Fruit fly (Drosophila melanogaster) S2 (cell line): ENCODE measurements around the gene Lsp2.

Experiments
- CG8478 ChIP-seq: fragments of >200 bp; optimal IDR thresholded peaks from 2 replicates; lab custom pipeline; 2018
- CTCF ChIP-seq, 2 experiments: fragments of >200 bp; optimal IDR thresholded peaks; 2 replicates each; lab custom pipeline; 2018

Lsp2 gene

DNA sequence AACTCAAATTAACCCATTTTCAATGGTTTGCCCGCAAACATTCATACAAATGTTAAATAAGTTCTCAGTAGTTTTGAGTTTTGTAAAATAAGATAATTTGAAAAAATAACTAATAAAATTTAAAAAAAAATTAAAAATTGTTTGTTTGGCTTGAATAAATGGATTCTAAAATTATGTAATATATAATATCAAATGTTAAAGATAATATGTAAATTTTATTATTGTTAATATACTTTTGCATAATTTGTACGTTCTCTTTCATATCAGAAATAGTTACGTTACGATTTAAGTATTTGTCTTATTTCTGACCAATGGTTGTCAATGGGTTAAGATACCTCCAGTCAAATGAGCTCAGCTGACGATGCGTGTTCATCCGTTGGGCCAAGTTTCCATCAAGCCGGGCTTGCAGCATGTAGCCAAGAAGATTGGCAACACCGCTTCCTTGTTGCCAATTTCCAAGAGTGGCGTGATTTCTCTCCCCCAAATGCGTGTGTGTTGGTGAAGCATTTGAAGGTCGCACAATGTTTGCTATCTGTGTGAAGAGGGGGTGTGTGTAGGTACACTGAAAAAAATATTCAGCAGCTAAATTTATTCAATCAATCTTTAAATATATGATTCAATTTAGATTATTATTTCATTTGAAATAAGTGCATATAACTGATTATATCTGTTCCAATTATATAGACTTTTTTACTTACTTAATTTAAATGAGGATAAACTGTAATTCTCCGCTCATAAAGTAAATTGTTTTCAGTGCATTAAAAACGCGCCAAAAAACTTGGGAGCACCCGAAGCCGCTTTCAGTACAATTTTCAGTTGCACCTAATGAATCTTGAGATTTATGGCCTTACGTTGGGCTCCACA lies 32.2 kb upstream of the Lsp2 start:
- no peak for TF ChIP-seq CG8478
- no peak for TF ChIP-seq CTCF (optimal IDR thresholded peaks at IDR 0.05; lab: Kevin White, UChicago)

DNA sequence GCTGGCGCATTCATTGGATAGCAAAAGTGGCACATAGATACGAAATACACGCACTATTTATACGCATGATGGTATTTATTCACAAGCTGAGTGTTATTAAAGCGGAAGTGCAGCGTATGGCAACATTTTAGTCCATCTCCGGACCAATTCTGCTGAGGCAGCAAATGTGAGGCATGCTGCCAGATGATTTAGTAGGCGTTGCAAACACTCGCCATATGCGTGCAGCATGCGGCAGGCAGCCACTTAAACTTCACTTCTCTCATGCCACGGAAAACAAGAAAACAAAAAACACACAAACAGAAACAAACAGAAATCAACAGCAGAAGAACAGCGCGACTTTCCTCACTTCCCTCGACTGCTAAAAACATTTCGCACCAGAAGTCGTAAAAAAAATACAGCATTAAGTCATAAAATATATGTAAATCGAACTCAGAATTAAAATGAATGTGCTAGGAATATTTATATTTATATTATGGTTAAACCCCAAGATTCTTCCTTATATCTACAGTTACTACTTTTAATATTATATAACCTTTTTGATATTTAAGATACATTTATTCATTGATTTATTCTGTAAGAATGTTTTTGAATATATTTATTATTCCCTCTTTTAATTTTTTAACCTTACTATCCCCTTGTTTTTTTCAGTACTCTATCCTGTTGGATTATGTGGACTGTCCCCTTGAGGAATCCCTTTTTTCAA lies 29.7 kb upstream of the Lsp2 start:
- TF ChIP-seq CG8478 (no peak), CTCF (optimal IDR thresholded peaks at IDR 0.05; lab: Kevin White, UChicago) (no peak)

DNA sequence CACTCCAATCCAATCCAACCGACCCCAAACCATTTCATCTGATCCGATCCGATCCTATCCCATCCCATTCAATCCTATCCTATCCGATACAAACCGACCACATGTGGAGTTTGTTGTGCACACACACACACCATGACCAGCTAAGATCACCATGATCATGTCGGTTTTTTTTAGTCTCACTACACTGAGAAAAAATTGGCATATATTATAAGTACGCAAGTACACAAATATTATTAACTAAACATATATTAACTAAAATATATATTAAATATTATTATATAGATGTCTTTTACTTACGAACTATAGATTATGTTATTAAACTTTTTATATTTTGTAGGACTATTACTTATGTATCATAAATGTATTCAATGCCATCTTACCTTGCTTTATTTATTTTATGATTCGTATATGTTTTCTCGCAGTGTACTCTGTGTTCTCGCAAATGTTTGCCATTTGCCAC lies 27.2 kb upstream of the Lsp2 start:
- TF ChIP-seq CTCF (optimal IDR thresholded peaks at IDR 0.05; lab: Kevin White, UChicago), result no peak
- TF ChIP-seq CG8478, result no peak

DNA sequence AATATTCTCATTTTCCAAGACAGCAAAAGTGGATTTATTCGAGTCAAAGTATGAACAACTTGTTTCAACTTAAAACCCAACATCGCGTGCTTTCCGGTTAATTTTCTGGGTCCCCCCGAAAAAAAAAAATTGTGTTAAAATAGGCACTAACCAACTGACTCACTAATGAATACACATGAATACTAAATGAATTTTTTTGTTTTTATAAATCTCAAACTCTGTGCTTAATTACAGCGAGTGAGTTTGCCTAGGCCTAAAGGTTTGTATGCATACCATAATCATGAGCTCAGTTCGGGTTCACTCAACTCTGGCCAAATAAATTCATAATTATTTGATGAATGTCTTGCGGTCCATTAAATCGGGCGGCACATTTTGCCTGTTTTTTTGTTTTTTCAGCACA lies 21.8 kb upstream of the Lsp2 start:
- TF ChIP-seq CTCF (optimal IDR thresholded peaks at IDR 0.05; lab: Kevin White, UChicago) (no peak), CG8478 (no peak)

DNA sequence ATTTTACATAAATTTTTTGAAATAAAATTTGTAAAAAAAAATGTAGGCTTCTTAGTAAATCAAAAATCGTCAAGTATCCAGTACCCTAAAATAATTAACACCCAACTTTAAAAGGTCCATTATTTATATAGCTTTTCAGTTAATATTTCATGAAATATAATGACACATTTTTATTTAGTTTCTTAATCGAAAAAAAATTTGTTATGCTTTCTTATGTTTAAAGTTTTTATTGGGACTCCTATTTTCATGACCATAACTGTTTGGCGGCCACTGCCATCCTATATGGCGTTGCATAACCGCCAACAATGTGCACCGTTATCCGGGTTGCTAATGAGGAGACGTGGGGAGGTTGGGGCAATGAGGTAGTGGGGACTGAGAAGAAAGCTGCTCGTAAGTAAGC lies 20.7 kb upstream of the Lsp2 start:
- TF ChIP-seq CG8478, result no peak
- TF ChIP-seq CTCF (optimal IDR thresholded peaks at IDR 0.05; lab: Kevin White, UChicago), result no peak

DNA sequence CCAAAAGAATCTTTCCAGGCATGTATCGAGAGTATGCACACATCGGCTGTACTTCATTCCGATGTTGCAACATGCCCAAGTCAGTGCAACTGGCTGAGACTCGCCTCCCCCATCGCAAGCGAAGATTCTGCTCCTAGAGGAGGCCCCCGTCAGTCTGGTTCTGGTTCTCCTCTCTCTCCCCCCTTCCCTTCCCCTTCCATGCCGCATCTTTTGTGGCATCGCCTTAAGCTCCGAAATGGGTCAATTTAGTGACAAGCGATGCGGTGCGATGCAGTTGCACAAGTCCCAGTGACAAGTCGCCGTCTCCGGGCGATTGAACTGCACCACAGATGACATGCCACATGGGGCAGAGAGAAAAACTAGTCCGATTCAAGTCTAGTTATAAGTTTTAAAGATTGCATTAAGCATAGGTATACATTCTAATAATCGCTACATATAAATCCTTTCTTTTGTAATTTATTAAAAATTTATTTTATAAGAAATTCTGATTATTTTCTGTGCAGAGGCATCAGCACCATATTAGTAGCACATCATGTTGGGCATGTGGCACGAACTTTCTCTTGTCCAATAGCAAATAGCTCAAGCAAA lies 20.1 kb upstream of the Lsp2 start:
- TF ChIP-seq CTCF (optimal IDR thresholded peaks at IDR 0.05; lab: Kevin White, UChicago) (no peak), CG8478 (no peak)

DNA sequence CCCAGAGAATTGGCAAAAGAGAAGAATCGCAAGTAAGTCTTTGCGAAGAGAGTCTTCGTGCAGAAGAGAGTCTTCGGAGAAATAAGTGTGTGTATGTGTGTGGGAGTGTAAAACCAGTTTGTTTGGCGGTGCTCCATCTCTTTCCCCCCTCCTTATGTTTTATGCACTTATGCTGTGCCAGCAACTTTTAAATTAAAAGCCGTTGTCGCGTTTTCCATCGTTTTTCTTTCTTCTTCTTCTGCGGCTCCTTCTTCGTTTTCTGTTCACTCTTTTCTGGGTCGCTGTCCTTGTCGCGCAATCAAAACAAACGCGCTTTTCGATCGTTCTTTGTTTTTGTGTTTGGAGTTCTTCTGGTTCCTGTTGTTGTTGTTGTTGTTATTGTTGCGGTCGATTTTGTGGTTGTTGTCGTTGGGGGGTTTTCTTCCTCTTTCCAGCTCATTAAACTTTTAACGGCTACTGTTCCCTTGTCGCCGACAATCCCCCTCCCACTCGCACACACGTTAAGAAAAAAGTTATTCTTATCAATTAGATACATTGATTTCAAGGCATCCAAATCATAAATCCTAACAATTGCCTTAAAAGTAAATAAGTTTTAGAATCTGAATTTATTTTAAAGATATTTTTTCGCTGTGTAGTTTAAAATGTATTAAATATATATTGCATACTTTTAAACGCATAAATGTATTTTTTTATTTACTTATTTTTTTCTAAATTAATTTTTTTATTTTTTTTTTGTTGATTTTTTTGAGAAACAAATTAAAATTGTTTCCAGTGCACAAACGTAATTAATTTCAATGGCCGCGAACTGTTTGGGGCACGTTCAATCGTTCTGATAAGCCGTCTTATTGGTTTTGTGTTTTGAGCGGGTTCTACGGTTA lies 17.9 kb upstream of the Lsp2 start:
- TF ChIP-seq CTCF (optimal IDR thresholded peaks at IDR 0.05; lab: Kevin White, UChicago) (no peak), CG8478 (no peak)

DNA sequence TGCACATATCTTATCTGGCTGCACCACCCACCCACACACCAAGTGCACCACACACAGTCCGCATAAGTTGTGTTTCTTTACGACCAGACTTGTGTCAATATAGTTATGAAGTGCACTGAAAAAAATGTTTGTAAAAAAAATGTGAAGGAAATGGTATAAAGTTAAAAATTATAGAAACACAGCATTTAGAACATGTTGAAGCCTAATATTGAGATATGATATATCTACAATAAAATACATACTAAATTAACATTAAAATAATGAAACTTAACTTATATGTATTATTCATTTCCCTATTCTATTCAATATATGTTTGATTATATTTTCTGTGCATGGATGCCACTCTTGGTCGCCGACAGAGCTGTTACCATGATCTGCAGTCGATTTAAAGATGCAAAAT lies 16.2 kb upstream of the Lsp2 start:
- no peak for TF ChIP-seq CTCF (optimal IDR thresholded peaks at IDR 0.05; lab: Kevin White, UChicago)

DNA sequence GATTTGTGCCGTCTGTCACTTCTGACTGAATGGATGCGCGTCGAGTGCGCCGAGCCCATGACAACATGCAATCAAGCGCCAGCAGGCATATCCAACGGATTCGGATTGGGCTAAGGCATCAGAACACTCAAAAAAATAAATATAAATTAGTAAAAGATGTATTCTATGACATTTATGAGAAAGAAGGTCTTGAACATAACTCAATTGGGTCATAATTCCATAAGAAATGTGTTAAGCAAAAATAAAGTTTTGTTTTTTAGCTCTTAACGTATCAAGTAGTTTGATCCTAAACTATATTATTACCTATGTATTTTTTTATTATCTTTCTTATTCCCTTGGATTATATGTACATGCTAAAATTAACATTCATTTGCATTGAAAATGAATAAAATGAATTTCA lies 15.6 kb upstream of the Lsp2 start:
- TF ChIP-seq CG8478, result no peak
- TF ChIP-seq CTCF (optimal IDR thresholded peaks at IDR 0.05; lab: Kevin White, UChicago), result no peak

DNA sequence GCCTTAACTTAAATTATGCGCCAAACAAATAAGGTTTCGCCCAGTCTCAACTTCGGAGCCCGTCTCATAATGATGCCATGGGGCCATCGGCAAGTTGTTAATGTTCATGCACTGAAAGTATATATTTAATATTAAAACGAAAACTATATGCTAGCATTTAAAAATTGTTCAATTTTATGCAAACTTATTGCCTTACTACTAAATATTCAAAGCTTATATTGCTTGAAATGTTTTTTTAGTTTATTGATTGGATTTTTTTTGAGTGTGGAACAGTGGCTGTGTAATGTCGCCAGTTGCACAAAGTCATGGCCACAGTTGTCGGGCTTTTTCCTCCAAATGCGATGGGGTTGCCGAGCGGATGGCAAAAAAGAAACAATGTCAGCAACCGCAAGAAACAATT lies 15.0 kb upstream of the Lsp2 start:
- TF ChIP-seq CG8478 (no peak), CTCF (optimal IDR thresholded peaks at IDR 0.05; lab: Kevin White, UChicago) (no peak)

DNA sequence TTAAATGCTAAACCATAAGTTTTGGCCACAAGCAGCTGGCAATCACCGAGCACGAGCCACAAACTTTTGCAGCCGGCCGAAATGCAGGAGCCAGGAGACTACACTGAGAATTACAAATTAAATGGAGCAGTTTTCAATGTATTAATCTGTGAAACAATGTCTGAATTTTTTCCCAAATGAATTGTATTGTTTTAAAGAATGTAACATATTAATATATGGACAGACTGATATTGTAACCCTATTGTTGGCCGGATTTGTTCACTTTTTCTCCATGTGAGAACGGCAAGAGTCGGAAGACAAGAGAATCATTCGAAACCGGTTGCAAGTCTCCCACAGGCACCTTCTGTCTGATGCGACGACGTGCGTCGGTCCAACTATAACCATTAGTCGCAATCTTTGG lies 14.1 kb upstream of the Lsp2 start:
- TF ChIP-seq CTCF (optimal IDR thresholded peaks at IDR 0.05; lab: Kevin White, UChicago) (no peak), CG8478 (no peak)

DNA sequence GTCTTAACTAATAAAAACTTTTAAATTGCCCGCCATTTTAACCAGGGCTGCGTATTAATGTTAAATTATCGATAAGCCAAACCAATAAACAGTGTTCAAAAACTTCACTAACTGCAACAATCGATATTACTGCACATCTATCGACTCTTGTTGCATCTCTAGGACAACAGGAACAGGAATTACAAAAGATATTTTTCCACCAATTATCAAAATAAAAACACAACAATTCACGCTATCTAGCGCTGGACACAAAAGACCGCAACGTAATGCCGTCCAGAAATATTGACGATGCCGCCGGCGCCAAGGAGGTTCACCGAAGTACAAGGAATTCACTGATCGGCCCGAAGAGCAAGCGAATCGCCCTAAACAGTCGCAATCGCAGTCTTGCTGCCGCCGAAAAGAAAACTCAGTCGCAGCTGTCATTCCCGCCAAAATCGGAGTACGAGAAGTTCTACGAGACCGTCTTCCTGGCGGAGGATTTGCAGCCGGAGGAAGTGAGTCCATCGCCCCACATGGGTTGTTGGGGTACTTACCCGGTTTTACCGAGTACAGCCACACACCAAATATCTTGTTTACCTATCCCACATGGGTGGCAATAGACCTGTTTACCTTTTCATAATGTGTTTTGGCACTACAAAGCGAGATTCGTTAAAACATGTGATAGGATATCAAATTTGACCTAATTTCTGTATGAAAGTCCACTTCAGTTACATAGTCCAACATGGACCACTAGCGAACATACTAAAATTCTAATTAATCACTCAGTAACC lies 13.0 kb upstream of the Lsp2 start, which contains the start of gene vers:
TSS of gene vers (plus strand) at position 136 of the 770 bp plus-strand sequence.
- no peak for TF ChIP-seq CG8478
- no peak for TF ChIP-seq CTCF (optimal IDR thresholded peaks at IDR 0.05; lab: Kevin White, UChicago)

DNA sequence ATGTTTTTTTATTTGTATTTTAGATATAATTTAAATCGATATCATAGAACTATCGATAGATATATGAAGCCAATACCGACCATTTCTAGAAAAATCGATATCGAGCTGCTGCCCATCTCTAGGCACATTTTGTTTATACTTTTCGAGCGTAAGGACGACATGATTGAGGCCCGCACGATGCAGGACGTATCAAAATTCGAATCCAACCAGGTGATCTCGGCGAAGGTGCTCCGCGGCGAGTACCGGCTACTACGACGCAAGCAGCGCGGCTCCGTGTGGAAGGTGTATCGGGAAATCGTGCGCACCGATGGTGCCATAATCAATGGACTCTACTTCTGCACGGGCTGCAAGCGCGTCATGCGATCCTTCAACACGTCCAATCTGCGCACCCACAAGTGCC lies 11.0 kb upstream of the Lsp2 start, which contains the start of gene ssp:
TSS of gene ssp (plus strand) at position 102 of the 400 bp plus-strand sequence.
- no peak for TF ChIP-seq CTCF (optimal IDR thresholded peaks at IDR 0.05; lab: Kevin White, UChicago)
- TF ChIP-seq CG8478, result no peak

DNA sequence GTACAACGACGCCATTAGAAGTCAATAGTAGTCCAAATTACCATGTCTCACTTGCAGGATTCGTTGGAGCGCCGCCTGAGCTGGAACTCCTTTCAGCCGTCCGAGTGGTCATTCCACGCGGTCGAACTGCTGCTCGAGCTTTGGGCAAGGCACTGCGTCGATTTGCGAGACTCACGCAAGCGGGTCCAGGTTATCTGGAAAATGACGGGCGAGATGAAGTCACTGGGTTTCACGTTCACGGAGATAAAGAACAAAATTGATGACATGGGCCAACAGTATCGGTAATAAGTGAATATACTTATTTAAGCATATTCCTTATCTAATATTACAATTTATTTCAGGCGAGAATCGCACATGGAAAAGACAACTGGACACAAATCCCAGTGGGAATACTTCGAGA lies 10.6 kb upstream of the Lsp2 start:
- TF ChIP-seq CTCF (optimal IDR thresholded peaks at IDR 0.05; lab: Kevin White, UChicago) (no peak), CG8478 (no peak)
